Fruit fly (Drosophila melanogaster) whole organism, pupa: Measurements from ENCODE around the gene Nedd8.

ENCODE experiments used
- CG10348 ChIP-seq: fragments of 200-800 bp; sonication (Bioruptor generic); IDR thresholded peaks from 2 replicates; pipeline ENCODE4 v1.3.6; 2022; ENCODE audit warnings: missing biosample characterization, missing genetic modification characterization
- CG12605 ChIP-seq: fragments of 200-800 bp; sonication (Bioruptor generic); IDR thresholded peaks from 2 replicates; pipeline ENCODE4 v1.3.6; 2022; ENCODE audit warnings: missing biosample characterization, missing genetic modification characterization
- CG13204 ChIP-seq: fragments of 200-800 bp; sonication (Bioruptor generic); optimal IDR thresholded peaks from 2 replicates; lab custom pipeline; 2018; ENCODE audit warnings: missing biosample characterization, mild to moderate bottlenecking, missing genetic modification characterization, moderate library complexity
- CG14655 ChIP-seq: fragments of 200-800 bp; sonication (Bioruptor generic); optimal IDR thresholded peaks from 3 replicates; lab custom pipeline; 2017; ENCODE audit warnings: mild to moderate bottlenecking, missing biosample characterization, missing genetic modification reagents, missing genetic modification characterization
- CG15710 ChIP-seq: fragments of 200-800 bp; sonication (Bioruptor generic); optimal IDR thresholded peaks from 2 replicates; lab custom pipeline; 2018; ENCODE audit warnings: missing biosample characterization, mild to moderate bottlenecking, missing genetic modification characterization, moderate library complexity
- CG17806 ChIP-seq: fragments of 200-800 bp; sonication (Bioruptor generic); optimal IDR thresholded peaks from 2 replicates; lab custom pipeline; 2018; ENCODE audit warnings: missing biosample characterization, mild to moderate bottlenecking, missing genetic modification characterization, moderate library complexity
- CG32121 ChIP-seq: fragments of 200-800 bp; sonication (Bioruptor generic); IDR thresholded peaks from 2 replicates; pipeline ENCODE4 v1.3.6; 2022; ENCODE audit warnings: missing biosample characterization, missing genetic modification characterization
- CG34367 ChIP-seq: fragments of 200-800 bp; sonication (Bioruptor generic); optimal IDR thresholded peaks from 2 replicates; lab custom pipeline; 2018; ENCODE audit warnings: missing biosample characterization, mild to moderate bottlenecking, missing genetic modification characterization
- CG4496 ChIP-seq: fragments of 200-800 bp; sonication (Bioruptor generic); IDR thresholded peaks from 3 replicates; pipeline ENCODE4 v1.3.6; 2022; ENCODE audit warnings: missing biosample characterization, missing genetic modification characterization
- CG8159 ChIP-seq: fragments of 200-800 bp; sonication (Bioruptor generic); optimal IDR thresholded peaks from 3 replicates; lab custom pipeline; 2018; ENCODE audit warnings: missing biosample characterization, mild to moderate bottlenecking, missing genetic modification characterization, moderate library complexity
- CG8301 ChIP-seq: fragments of 200-800 bp; sonication (Bioruptor generic); optimal IDR thresholded peaks from 2 replicates; lab custom pipeline; 2018; ENCODE audit warnings: missing biosample characterization, mild to moderate bottlenecking, missing genetic modification characterization
- CG9948 ChIP-seq: fragments of 200-800 bp; sonication (Bioruptor generic); optimal IDR thresholded peaks from 2 replicates; lab custom pipeline; 2018; ENCODE audit warnings: missing biosample characterization, mild to moderate bottlenecking, missing genetic modification characterization, moderate library complexity
- D1 ChIP-seq: fragments of 200-800 bp; sonication (Bioruptor generic); optimal IDR thresholded peaks from 2 replicates; lab custom pipeline; 2018; ENCODE audit warnings: missing biosample characterization, mild to moderate bottlenecking, missing genetic modification characterization, moderate library complexity
- EcR ChIP-seq: fragments of 200-800 bp; sonication (Bioruptor generic); optimal IDR thresholded peaks from 3 replicates; lab custom pipeline; 2019; ENCODE audit warnings: missing biosample characterization, missing genetic modification characterization, mild to moderate bottlenecking, moderate library complexity, missing genetic modification reagents
- Ets98B ChIP-seq: fragments of 200-800 bp; sonication (Bioruptor generic); IDR thresholded peaks from 2 replicates; pipeline ENCODE4 v1.3.6; 2022; ENCODE audit warnings: missing biosample characterization, missing genetic modification characterization
- Pif1A ChIP-seq: fragments of 200-800 bp; sonication (Bioruptor generic); optimal IDR thresholded peaks from 3 replicates; lab custom pipeline; 2016; ENCODE audit warnings: missing biosample characterization, missing genetic modification characterization
- Pif1B ChIP-seq: fragments of 200-800 bp; sonication (Bioruptor generic); optimal IDR thresholded peaks from 3 replicates; lab custom pipeline; 2016; ENCODE audit warnings: missing biosample characterization, missing genetic modification characterization
- Snoo ChIP-seq: fragments of 200-800 bp; sonication (Bioruptor generic); optimal IDR thresholded peaks from 3 replicates; lab custom pipeline; 2017; ENCODE audit warnings: missing biosample characterization, mild to moderate bottlenecking, missing genetic modification characterization, inconsistent platforms
- fd96Ca ChIP-seq: fragments of 200-800 bp; sonication (Bioruptor generic); IDR thresholded peaks from 3 replicates; pipeline ENCODE4 v1.3.6; 2022; ENCODE audit warnings: missing biosample characterization, missing genetic modification characterization
- gl ChIP-seq: fragments of 200-800 bp; sonication (Bioruptor generic); optimal IDR thresholded peaks from 2 replicates; lab custom pipeline; 2018; ENCODE audit warnings: missing biosample characterization, mild to moderate bottlenecking, missing genetic modification characterization
- rn ChIP-seq: fragments of 200-800 bp; sonication (Bioruptor generic); IDR thresholded peaks from 2 replicates; pipeline ENCODE4 v1.3.6; 2022; ENCODE audit warnings: missing biosample characterization, missing genetic modification characterization

Nedd8 gene

dm6 chr2L:18953512-18954254, 2.0 kb upstream of the Nedd8 start:
- TF ChIP-seq EcR (peak; percentile 67), CG10348 (GFP tag; lab: Robert Waterston, UW) (no peak), CG13204 (GFP tag; lab: Kevin White, UChicago) (no peak), CG14655 (GFP tag; lab: Kevin White, UChicago) (peak; percentile 2), Snoo (tag; lab: Kevin White, UChicago) (no peak), CG8159 (no peak), Ets98B (GFP tag; lab: Robert Waterston, UW) (no peak), Pif1A (GFP tag; lab: Kevin White, UChicago) (no peak), CG12605 (GFP tag; lab: Robert Waterston, UW) (no peak), CG9948 (tag; lab: Kevin White, UChicago) (no peak), CG15710 (tag; lab: Kevin White, UChicago) (no peak)

dm6 chr2L:18948724-18949108, 2.9 kb downstream of the Nedd8 start, which contains the start of gene CG10428:
TSS of gene CG10428 (plus strand) at chr2L:18948884.
- no peak for TF ChIP-seq CG13204 (GFP tag; lab: Kevin White, UChicago)
- TF ChIP-seq Pif1B (GFP tag; lab: Kevin White, UChicago): no peak
- TF ChIP-seq rn (GFP tag; lab: Robert Waterston, UW): no peak

- TF ChIP-seq CG12605 (GFP tag; lab: Robert Waterston, UW): peak; percentile 42; the same call in 1 of the 2 replicates
- peak; percentile 15; the same call in 1 of the 3 replicates for TF ChIP-seq fd96Ca (GFP tag; lab: Robert Waterston, UW)
- peak; percentile 83 for TF ChIP-seq Pif1B (GFP tag; lab: Kevin White, UChicago)
- TF ChIP-seq CG13204 (GFP tag; lab: Kevin White, UChicago): peak; percentile 80
- peak; percentile 90 for TF ChIP-seq CG8159
- TF ChIP-seq CG14655 (GFP tag; lab: Kevin White, UChicago): peak; percentile 91
- TF ChIP-seq Snoo (tag; lab: Kevin White, UChicago): peak; percentile 75
- TF ChIP-seq Ets98B (GFP tag; lab: Robert Waterston, UW): peak; percentile 30; the same call in 1 of the 2 replicates
- peak; percentile 81 for TF ChIP-seq CG8301 (tag; lab: Kevin White, UChicago)
- peak; percentile 82 for TF ChIP-seq Pif1A (GFP tag; lab: Kevin White, UChicago)
- peak; percentile 82 for TF ChIP-seq CG17806 (tag; lab: Kevin White, UChicago)
- TF ChIP-seq D1 (tag; lab: Kevin White, UChicago): peak; percentile 69
- 0 out of 2 replicates have a peak, but pooled peaks have one; percentile 37 for TF ChIP-seq CG32121 (GFP tag; lab: Robert Waterston, UW)
- TF ChIP-seq rn (GFP tag; lab: Robert Waterston, UW): peak; percentile 50; the same call in 1 of the 2 replicates
- no peak for TF ChIP-seq EcR
- TF ChIP-seq CG4496 (GFP tag; lab: Robert Waterston, UW): peak; percentile 80
- no peak for TF ChIP-seq CG10348 (GFP tag; lab: Robert Waterston, UW)
- peak; percentile 94 for TF ChIP-seq CG15710 (tag; lab: Kevin White, UChicago)
- peak; percentile 54 for TF ChIP-seq gl (tag; lab: Kevin White, UChicago)
- peak; percentile 90 for TF ChIP-seq CG9948 (tag; lab: Kevin White, UChicago)
- peak; percentile 86 for TF ChIP-seq CG34367 (tag; lab: Kevin White, UChicago)
- TF ChIP-seq, all 21 proteins: peak for 19
Measured at dm6 chr2L:18948065-18948723, 3.4 kb downstream of the Nedd8 start.

- TF ChIP-seq EcR (peak; percentile 86), CG32121 (GFP tag; lab: Robert Waterston, UW) (peak; percentile 15; the same call in 1 of the 2 replicates), Ets98B (GFP tag; lab: Robert Waterston, UW) (no peak)
Measured at dm6 chr2L:18947515-18947998, 4.1 kb downstream of the Nedd8 start.

- TF ChIP-seq CG13204 (GFP tag; lab: Kevin White, UChicago) (peak; percentile 68), D1 (tag; lab: Kevin White, UChicago) (peak; percentile 87), CG15710 (tag; lab: Kevin White, UChicago) (peak; percentile 95), rn (GFP tag; lab: Robert Waterston, UW) (no peak), Pif1A (GFP tag; lab: Kevin White, UChicago) (peak; percentile 27), CG17806 (tag; lab: Kevin White, UChicago) (peak; percentile 87), fd96Ca (GFP tag; lab: Robert Waterston, UW) (no peak), CG10348 (GFP tag; lab: Robert Waterston, UW) (no peak), CG12605 (GFP tag; lab: Robert Waterston, UW) (no peak; the same call in none of the 2 replicates), Pif1B (GFP tag; lab: Kevin White, UChicago) (peak; percentile 50), EcR (peak; percentile 85), CG14655 (GFP tag; lab: Kevin White, UChicago) (peak; percentile 89), Snoo (tag; lab: Kevin White, UChicago) (peak; percentile 73), gl (tag; lab: Kevin White, UChicago) (no peak), CG32121 (GFP tag; lab: Robert Waterston, UW) (no peak), CG8301 (tag; lab: Kevin White, UChicago) (peak; percentile 56), CG4496 (GFP tag; lab: Robert Waterston, UW) (no peak; the same call in 2 of the 3 replicates), CG8159 (peak; percentile 96), CG9948 (tag; lab: Kevin White, UChicago) (peak; percentile 94), CG34367 (tag; lab: Kevin White, UChicago) (peak; percentile 81), Ets98B (GFP tag; lab: Robert Waterston, UW) (no peak)
Measured at dm6 chr2L:18946636-18947514, 4.8 kb downstream of the Nedd8 start.
